Fruit fly (Drosophila melanogaster) whole organism, embryonic: ENCODE results near the gene CG34126.

ENCODE experiments used
- CG11504 ChIP-seq: fragments of 200-800 bp; sonication (Bioruptor generic); optimal IDR thresholded peaks from 3 replicates; lab custom pipeline; 2019; ENCODE audit warnings: missing biosample characterization, mild to moderate bottlenecking, missing genetic modification characterization, moderate library complexity
- CG1602 ChIP-seq: fragments of 200-800 bp; sonication (Bioruptor generic); optimal IDR thresholded peaks from 3 replicates; lab custom pipeline; 2016; ENCODE audit warnings: missing biosample characterization, missing genetic modification characterization
- CG1647 ChIP-seq: fragments of 200-800 bp; sonication (Bioruptor generic); optimal IDR thresholded peaks from 3 replicates; lab custom pipeline; 2016; ENCODE audit warnings: missing biosample characterization, missing genetic modification characterization
- CG18262 ChIP-seq: fragments of 200-800 bp; optimal IDR thresholded peaks from 3 replicates; lab custom pipeline; 2019; ENCODE audit warnings: missing biosample characterization, mild to moderate bottlenecking, missing genetic modification characterization, moderate library complexity
- CG18599 ChIP-seq: fragments of 200-800 bp; sonication (Bioruptor generic); optimal IDR thresholded peaks from 3 replicates; lab custom pipeline; 2017; ENCODE audit warnings: missing biosample characterization, missing genetic modification characterization, mild to moderate bottlenecking, moderate library complexity, missing genetic modification reagents
- CG2678 ChIP-seq: fragments of 200-800 bp; sonication (Bioruptor generic); optimal IDR thresholded peaks from 3 replicates; lab custom pipeline; 2019; ENCODE audit warnings: missing biosample characterization, mild to moderate bottlenecking, missing genetic modification characterization, moderate library complexity
- CG31365 ChIP-seq: fragments of 200-800 bp; sonication (Bioruptor generic); optimal IDR thresholded peaks from 2 replicates; lab custom pipeline; 2018; ENCODE audit warnings: missing biosample characterization, mild to moderate bottlenecking, missing genetic modification characterization
- CG3281 ChIP-seq: fragments of 200-800 bp; sonication (Bioruptor generic); optimal IDR thresholded peaks from 3 replicates; lab custom pipeline; 2017; ENCODE audit warnings: missing biosample characterization, mild to moderate bottlenecking, missing genetic modification characterization
- CG34376 ChIP-seq: fragments of 200-800 bp; sonication (Bioruptor generic); optimal IDR thresholded peaks from 2 replicates; lab custom pipeline; 2018; ENCODE audit warnings: missing biosample characterization, mild to moderate bottlenecking, missing genetic modification characterization
- CG34422 ChIP-seq: fragments of 200-800 bp; sonication (Bioruptor generic); IDR thresholded peaks from 3 replicates; pipeline ENCODE4 v1.3.6; 2022; ENCODE audit warnings: missing biosample characterization, missing genetic modification characterization
- CG4404 ChIP-seq: fragments of 200-800 bp; sonication (Bioruptor generic); IDR thresholded peaks from 2 replicates; pipeline ENCODE4 v1.3.6; 2022; ENCODE audit warnings: missing biosample characterization, missing genetic modification characterization
- CG5953 ChIP-seq: fragments of 200-800 bp; sonication (Bioruptor generic); IDR thresholded peaks from 2 replicates; pipeline ENCODE4 v1.3.6; 2022; ENCODE audit warnings: missing biosample characterization, missing genetic modification characterization
- CG8359 ChIP-seq: fragments of 200-800 bp; sonication (Bioruptor generic); optimal IDR thresholded peaks from 2 replicates; lab custom pipeline; 2017; ENCODE audit warnings: missing biosample characterization, mild to moderate bottlenecking, missing genetic modification characterization, borderline replicate concordance
- Chrac-16 ChIP-seq: fragments of 200-800 bp; sonication (Bioruptor generic); optimal IDR thresholded peaks from 3 replicates; lab custom pipeline; 2016; ENCODE audit warnings: missing biosample characterization, missing genetic modification characterization
- D19B ChIP-seq: fragments of 200-800 bp; sonication (Bioruptor generic); optimal IDR thresholded peaks from 2 replicates; lab custom pipeline; 2017; ENCODE audit warnings: missing biosample characterization, mild to moderate bottlenecking, missing genetic modification characterization
- Deaf1 ChIP-seq: fragments of 200-800 bp; optimal IDR thresholded peaks from 3 replicates; lab custom pipeline; 2019; ENCODE audit warnings: missing biosample characterization, mild to moderate bottlenecking, missing genetic modification characterization, moderate library complexity
- Doc3 ChIP-seq: fragments of 200-800 bp; sonication (Bioruptor generic); IDR thresholded peaks from 3 replicates; pipeline ENCODE4 v1.3.6; 2022; ENCODE audit warnings: missing biosample characterization, missing genetic modification characterization; ENCODE audit not compliant: partially characterized antibody
- Ets65A ChIP-seq: fragments of 200-800 bp; sonication (Bioruptor generic); peaks from one replicate; lab custom pipeline; 2016; ENCODE audit warnings: missing biosample characterization, missing genetic modification characterization
- Hr51 ChIP-seq, 2 experiments: fragments of 200-800 bp; sonication (Bioruptor generic); optimal IDR thresholded peaks; 2 replicates in 1 of 2; 3 replicates in 1 of 2; lab custom pipeline; 2016 to 2018; ENCODE audit warnings: missing biosample characterization in 2 of 2, missing genetic modification characterization in 2 of 2, mild to moderate bottlenecking in 1 of 2, moderate library complexity in 1 of 2
- Jarid2 ChIP-seq: fragments of 200-800 bp; sonication (Bioruptor generic); optimal IDR thresholded peaks from 3 replicates; lab custom pipeline; 2017; ENCODE audit warnings: mild to moderate bottlenecking, missing biosample characterization, missing genetic modification reagents, missing genetic modification characterization
- Nf-YB ChIP-seq: fragments of 200-800 bp; sonication (Bioruptor generic); optimal IDR thresholded peaks from 3 replicates; lab custom pipeline; 2019; ENCODE audit warnings: missing biosample characterization, mild to moderate bottlenecking, missing genetic modification characterization, moderate library complexity
- Nf-YC ChIP-seq: fragments of 200-800 bp; optimal IDR thresholded peaks from 3 replicates; lab custom pipeline; 2019; ENCODE audit warnings: missing biosample characterization, mild to moderate bottlenecking, missing genetic modification characterization, moderate library complexity
- Pdp1 ChIP-seq, 2 experiments: fragments of 200-800 bp; sonication (Bioruptor generic); optimal IDR thresholded peaks; 3 replicates each; lab custom pipeline; 2016; ENCODE audit warnings: missing biosample characterization in 2 of 2, missing genetic modification characterization in 2 of 2, mild to moderate bottlenecking in 1 of 2, moderate library complexity in 1 of 2
- ab ChIP-seq: fragments of 200-800 bp; sonication (Bioruptor generic); optimal IDR thresholded peaks from 2 replicates; lab custom pipeline; 2016; ENCODE audit warnings: missing biosample characterization, missing genetic modification characterization
- ara ChIP-seq: fragments of 200-800 bp; sonication (Bioruptor generic); IDR thresholded peaks from 2 replicates; pipeline ENCODE4 v1.3.6; 2022; ENCODE audit warnings: missing biosample characterization, missing genetic modification characterization
- bigmax ChIP-seq: fragments of 200-800 bp; sonication (Bioruptor generic); optimal IDR thresholded peaks from 2 replicates; lab custom pipeline; 2018; ENCODE audit warnings: missing biosample characterization, mild to moderate bottlenecking, missing genetic modification characterization
- cg ChIP-seq: fragments of 200-800 bp; sonication (Bioruptor generic); optimal IDR thresholded peaks from 3 replicates; lab custom pipeline; 2019; ENCODE audit warnings: missing biosample characterization, mild to moderate bottlenecking, missing genetic modification characterization, moderate library complexity
- chinmo ChIP-seq: fragments of 200-800 bp; sonication (Bioruptor generic); IDR thresholded peaks from 4 replicates; pipeline ENCODE4 v1.3.6; 2022; ENCODE audit warnings: missing biosample characterization, missing genetic modification characterization; ENCODE audit not compliant: partially characterized antibody
- cwo ChIP-seq: fragments of 200-800 bp; sonication (Bioruptor generic); optimal IDR thresholded peaks from 3 replicates; lab custom pipeline; 2017; ENCODE audit warnings: missing biosample characterization, missing genetic modification characterization, mild to moderate bottlenecking, moderate library complexity, missing genetic modification reagents
- ftz-f1 ChIP-seq: fragments of 200-800 bp; sonication (Bioruptor generic); optimal IDR thresholded peaks from 2 replicates; lab custom pipeline; 2016; ENCODE audit warnings: missing biosample characterization, missing genetic modification characterization
- gem ChIP-seq: fragments of 200-800 bp; sonication (Bioruptor generic); optimal IDR thresholded peaks from 2 replicates; lab custom pipeline; 2019; ENCODE audit warnings: missing biosample characterization, mild to moderate bottlenecking, missing genetic modification characterization, moderate library complexity
- kah ChIP-seq: fragments of 200-800 bp; sonication (Bioruptor generic); optimal IDR thresholded peaks from 2 replicates; lab custom pipeline; 2018; ENCODE audit warnings: missing biosample characterization, mild to moderate bottlenecking, missing genetic modification characterization
- lilli ChIP-seq: fragments of 200-800 bp; sonication (Bioruptor generic); optimal IDR thresholded peaks from 3 replicates; lab custom pipeline; 2016; ENCODE audit warnings: missing biosample characterization, missing genetic modification characterization
- pan ChIP-seq, 4 experiments: fragments of >200 bp in 3 of 4; fragments of 200-800 bp in 1 of 4; sonication (Bioruptor generic) in 1 of 4; optimal IDR thresholded peaks in 3 of 4; IDR thresholded peaks in 1 of 4; 2 replicates each; pipeline versions ENCODE4 v1.3.6 to Lab custom; 2017 to 2022; ENCODE audit warnings: missing biosample characterization in 2 of 4, missing genetic modification characterization in 2 of 4, mixed read lengths in 1 of 4
- row ChIP-seq: fragments of 200-800 bp; sonication (Bioruptor generic); IDR thresholded peaks from 3 replicates; pipeline ENCODE4 v1.3.6; 2022; ENCODE audit warnings: missing biosample characterization, missing genetic modification characterization
- run ChIP-seq: fragments of 200-800 bp; sonication (Bioruptor generic); optimal IDR thresholded peaks from 3 replicates; lab custom pipeline; 2018; ENCODE audit warnings: missing biosample characterization, mild to moderate bottlenecking, missing genetic modification characterization
- stwl ChIP-seq: fragments of 200-800 bp; sonication (Bioruptor generic); optimal IDR thresholded peaks from 3 replicates; lab custom pipeline; 2018; ENCODE audit warnings: missing biosample characterization, mild to moderate bottlenecking, missing genetic modification characterization, moderate library complexity
- sug ChIP-seq: fragments of 200-800 bp; optimal IDR thresholded peaks from 2 replicates; lab custom pipeline; 2019; ENCODE audit warnings: missing biosample characterization, mild to moderate bottlenecking, missing genetic modification characterization, moderate library complexity
- tgo ChIP-seq: fragments of 200-800 bp; sonication (Bioruptor generic); IDR thresholded peaks from 3 replicates; pipeline ENCODE4 v1.3.6; 2022; ENCODE audit warnings: missing biosample characterization, missing genetic modification characterization
- tio ChIP-seq: fragments of 200-800 bp; sonication (Bioruptor generic); optimal IDR thresholded peaks from 2 replicates; lab custom pipeline; 2017; ENCODE audit warnings: missing biosample characterization, missing genetic modification characterization, inconsistent platforms
- twi ChIP-seq: fragments of 200-800 bp; optimal IDR thresholded peaks from 2 replicates; lab custom pipeline; 2019; ENCODE audit warnings: missing biosample characterization, mild to moderate bottlenecking, missing genetic modification characterization, moderate library complexity

Gene CG34126

DNA sequence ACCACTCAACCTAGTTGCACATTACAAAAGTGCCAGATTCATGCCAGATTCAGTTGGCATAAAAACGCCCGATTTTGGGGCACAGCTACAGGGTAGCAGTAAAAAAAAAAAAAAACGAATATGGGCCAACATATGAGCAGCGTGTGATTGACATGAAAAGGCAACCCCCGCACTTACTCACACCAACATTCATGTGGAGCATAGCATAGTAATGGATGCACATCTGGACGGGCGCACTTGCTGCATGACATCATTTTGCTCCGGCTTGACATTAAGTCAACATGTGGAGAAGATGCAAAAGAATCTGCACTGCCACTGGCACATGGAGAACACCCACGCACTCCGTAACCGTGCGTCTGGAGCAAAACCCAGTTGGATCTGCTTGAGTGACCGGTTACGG, 41.2 kb downstream of the CG34126 start:
- TF ChIP-seq twi (tag; lab: Kevin White, UChicago) (peak; percentile 79), run (tag; lab: Kevin White, UChicago) (no peak), Ets65A (GFP tag; lab: Kevin White, UChicago) (peak; percentile 88), CG4404 (GFP tag; lab: Robert Waterston, UW) (no peak), Chrac-16 (GFP tag; lab: Kevin White, UChicago) (no peak), tio (no peak)

dm6 chr2L:5025557-5025956, 44.1 kb downstream of the CG34126 start:
- TF ChIP-seq CG31365 (no peak), sug (tag; lab: Kevin White, UChicago) (peak; percentile 50), CG8359 (GFP tag; lab: Kevin White, UChicago) (no peak), ab (GFP tag; lab: Kevin White, UChicago) (no peak), Pdp1 (GFP tag; optimal IDR thresholded peaks at IDR 0.05; lab: Kevin White, UChicago) (peak in 1 of 2 experiments; percentile 27), cwo (GFP tag; lab: Kevin White, UChicago) (peak; percentile 34), kah (no peak), pan (optimal IDR thresholded peaks at IDR 0.05; lab: Kevin White, UChicago) (no peak), pan (GFP tag; optimal IDR thresholded peaks at IDR 0.05 in 1 of 2, IDR thresholded peaks at IDR 0.05 in 1 of 2) (no peak), stwl (tag; lab: Kevin White, UChicago) (no peak), CG34376 (peak; percentile 82), bigmax (GFP tag; lab: Kevin White, UChicago) (no peak), Ets65A (GFP tag; lab: Kevin White, UChicago) (peak; percentile 8), chinmo (GFP tag; lab: Robert Waterston, UW) (0 out of 4 replicates have a peak, but pooled peaks have one; percentile 16)

DNA sequence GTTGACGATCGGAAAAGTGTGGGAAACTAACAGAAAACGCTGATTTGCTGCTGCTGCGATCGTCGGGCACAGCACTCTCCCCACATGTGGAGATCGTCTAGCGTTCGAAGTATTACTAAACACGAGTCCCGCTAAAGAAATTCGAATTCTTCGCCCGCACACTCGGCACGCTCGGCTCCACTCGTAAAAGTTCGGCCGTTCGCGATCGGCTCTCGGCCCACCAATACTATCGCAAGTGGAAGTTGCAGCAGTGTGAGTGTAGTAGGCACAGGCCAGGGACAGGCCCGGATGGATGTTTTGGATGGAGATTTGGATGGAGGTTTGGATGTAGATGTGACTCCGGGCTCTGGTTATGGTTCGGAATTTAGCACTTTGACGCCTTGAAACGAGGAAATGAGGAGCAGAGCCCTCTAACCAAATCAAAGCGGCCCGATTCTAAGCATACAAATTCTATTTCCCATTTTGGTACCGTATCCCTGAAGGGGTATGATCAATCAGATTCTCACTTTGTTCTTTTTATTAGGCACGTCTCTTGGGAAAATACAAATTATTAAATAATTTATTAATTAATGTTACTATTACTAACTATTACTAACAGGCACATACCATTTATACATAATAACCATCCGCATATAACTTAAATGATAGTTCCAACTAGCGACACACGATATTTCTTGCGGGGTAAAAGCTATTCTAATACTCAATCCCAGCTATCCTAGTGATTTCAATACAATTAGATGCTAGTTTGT, 46.1 kb downstream of the CG34126 start:
- TF ChIP-seq CG34376, result peak; percentile 95
- peak; percentile 51 for TF ChIP-seq Nf-YC (tag; lab: Kevin White, UChicago)
- no peak for TF ChIP-seq tgo (GFP tag; lab: Robert Waterston, UW)
- TF ChIP-seq CG3281 (GFP tag; lab: Kevin White, UChicago), result no peak
- peak; percentile 8 for TF ChIP-seq CG18599 (GFP tag; lab: Kevin White, UChicago)
- peak; percentile 46 for TF ChIP-seq cg (GFP tag; lab: Kevin White, UChicago)
- TF ChIP-seq CG11504 (tag; lab: Kevin White, UChicago), result peak; percentile 11
- TF ChIP-seq CG2678 (tag; lab: Kevin White, UChicago), result peak; percentile 32
- TF ChIP-seq ftz-f1 (GFP tag; lab: Kevin White, UChicago), result peak; percentile 37
- TF ChIP-seq CG1647 (GFP tag; lab: Kevin White, UChicago), result no peak
- TF ChIP-seq gem (tag; lab: Kevin White, UChicago), result peak; percentile 44
- peak; percentile 97 for TF ChIP-seq Deaf1 (tag; lab: Kevin White, UChicago)
- TF ChIP-seq Doc3 (GFP tag; lab: Robert Waterston, UW), result 0 out of 3 replicates have a peak, but pooled peaks have one; percentile 30
- TF ChIP-seq sug (tag; lab: Kevin White, UChicago), result peak; percentile 55
- TF ChIP-seq row (GFP tag; lab: Robert Waterston, UW), result peak; percentile 57; the same call in 2 of the 3 replicates
- no peak for TF ChIP-seq CG5953 (GFP tag; lab: Robert Waterston, UW)
- peak; percentile 9 for TF ChIP-seq lilli
- TF ChIP-seq ara (GFP tag; lab: Robert Waterston, UW), result no peak
- TF ChIP-seq Hr51 (GFP tag; optimal IDR thresholded peaks at IDR 0.05; lab: Kevin White, UChicago), result peak in 1 of 2 experiments; percentile 0
- no peak for TF ChIP-seq CG1602 (GFP tag; lab: Kevin White, UChicago)
- 0 out of 3 replicates have a peak, but pooled peaks have one; percentile 20 for TF ChIP-seq CG34422 (GFP tag; lab: Robert Waterston, UW)
- peak; percentile 35 for TF ChIP-seq Nf-YB
- TF ChIP-seq CG18262 (tag; lab: Kevin White, UChicago), result peak; percentile 0
- TF ChIP-seq D19B (GFP tag; lab: Kevin White, UChicago), result peak; percentile 92
- peak; percentile 33 for TF ChIP-seq Jarid2
